Fruit fly (Drosophila melanogaster) whole organism, prepupa: ENCODE results near the gene CG15429.

Source experiments
- CG10669 ChIP-seq: fragments of 200-800 bp; sonication (Bioruptor generic); optimal IDR thresholded peaks from 3 replicates; lab custom pipeline; 2018; ENCODE audit warnings: missing biosample characterization, mild to moderate bottlenecking, missing genetic modification characterization, moderate library complexity
- CG11902 ChIP-seq: fragments of 200-800 bp; sonication (Bioruptor generic); optimal IDR thresholded peaks from 3 replicates; lab custom pipeline; 2016; ENCODE audit warnings: missing biosample characterization, missing genetic modification characterization
- CG1621 ChIP-seq: fragments of 200-800 bp; sonication (Bioruptor generic); optimal IDR thresholded peaks from 3 replicates; lab custom pipeline; 2018; ENCODE audit warnings: missing biosample characterization, mild to moderate bottlenecking, missing genetic modification characterization
- CG3919 ChIP-seq: fragments of 200-800 bp; sonication (Bioruptor generic); optimal IDR thresholded peaks from 3 replicates; lab custom pipeline; 2016; ENCODE audit warnings: missing biosample characterization, missing genetic modification characterization
- CG4318 ChIP-seq: fragments of 200-800 bp; sonication (Bioruptor generic); optimal IDR thresholded peaks from 3 replicates; lab custom pipeline; 2017; ENCODE audit warnings: missing biosample characterization, mild to moderate bottlenecking, missing genetic modification characterization
- CG8119 ChIP-seq: fragments of 200-800 bp; sonication (Bioruptor generic); IDR thresholded peaks from 3 replicates; pipeline ENCODE4 v1.3.6; 2022; ENCODE audit warnings: missing biosample characterization, missing genetic modification characterization
- Ets96B ChIP-seq: fragments of 200-800 bp; optimal IDR thresholded peaks from 2 replicates; lab custom pipeline; 2019; ENCODE audit warnings: missing biosample characterization, mild to moderate bottlenecking, missing genetic modification characterization, moderate library complexity
- Met ChIP-seq: fragments of 200-800 bp; sonication (Bioruptor generic); optimal IDR thresholded peaks from 3 replicates; lab custom pipeline; 2016; ENCODE audit warnings: missing biosample characterization, missing genetic modification characterization
- esn ChIP-seq: fragments of 200-800 bp; sonication (Bioruptor generic); optimal IDR thresholded peaks from 2 replicates; lab custom pipeline; 2016; ENCODE audit warnings: missing biosample characterization, mild to moderate bottlenecking, missing genetic modification characterization, moderate library complexity
- fd85E ChIP-seq: fragments of 200-800 bp; sonication (Bioruptor generic); optimal IDR thresholded peaks from 3 replicates; lab custom pipeline; 2016; ENCODE audit warnings: missing biosample characterization, missing genetic modification characterization
- fkh ChIP-seq: fragments of 200-800 bp; sonication (Bioruptor generic); optimal IDR thresholded peaks from 3 replicates; lab custom pipeline; 2017; ENCODE audit warnings: missing biosample characterization, mild to moderate bottlenecking, missing genetic modification characterization, moderate library complexity
- spab ChIP-seq: fragments of 200-800 bp; sonication (Bioruptor generic); optimal IDR thresholded peaks from 2 replicates; lab custom pipeline; 2017; ENCODE audit warnings: missing biosample characterization, mild to moderate bottlenecking, missing genetic modification characterization, missing genetic modification reagents

DNA sequence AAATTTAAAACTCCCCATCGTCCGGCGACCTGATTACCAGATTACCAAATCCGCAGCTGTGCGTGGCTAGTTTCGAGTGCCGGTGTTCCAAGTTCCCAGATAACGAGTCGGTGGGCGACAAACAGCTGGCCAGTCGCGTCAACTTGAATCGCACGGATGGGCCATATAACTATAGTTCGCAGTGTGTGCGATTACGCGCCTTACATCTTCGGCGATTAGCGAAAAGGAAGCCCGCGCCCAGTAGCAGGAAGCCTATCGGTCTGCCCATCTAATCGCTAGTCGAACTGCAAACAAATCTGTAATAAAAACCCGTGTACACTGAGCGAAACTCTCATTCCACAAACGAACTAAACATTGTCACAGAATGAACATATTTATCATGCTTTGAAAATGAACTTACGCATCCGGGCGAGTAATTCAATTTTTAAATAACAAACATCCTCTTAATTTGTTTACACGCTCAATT, 17.8 kb upstream of the CG15429 start:
- TF ChIP-seq CG3919 (GFP tag; lab: Kevin White, UChicago) (no peak), spab (no peak), CG4318 (GFP tag; lab: Kevin White, UChicago) (no peak), Ets96B (tag; lab: Kevin White, UChicago) (no peak), CG10669 (no peak), fkh (GFP tag; lab: Kevin White, UChicago) (peak; percentile 6), CG11902 (no peak), CG8119 (no peak), esn (no peak), fd85E (GFP tag; lab: Kevin White, UChicago) (no peak), CG1621 (tag; lab: Kevin White, UChicago) (no peak), Met (GFP tag; lab: Kevin White, UChicago) (no peak)
